Worm (Caenorhabditis elegans): Measurements from ENCODE around the gene F40G12.5.

DNA sequence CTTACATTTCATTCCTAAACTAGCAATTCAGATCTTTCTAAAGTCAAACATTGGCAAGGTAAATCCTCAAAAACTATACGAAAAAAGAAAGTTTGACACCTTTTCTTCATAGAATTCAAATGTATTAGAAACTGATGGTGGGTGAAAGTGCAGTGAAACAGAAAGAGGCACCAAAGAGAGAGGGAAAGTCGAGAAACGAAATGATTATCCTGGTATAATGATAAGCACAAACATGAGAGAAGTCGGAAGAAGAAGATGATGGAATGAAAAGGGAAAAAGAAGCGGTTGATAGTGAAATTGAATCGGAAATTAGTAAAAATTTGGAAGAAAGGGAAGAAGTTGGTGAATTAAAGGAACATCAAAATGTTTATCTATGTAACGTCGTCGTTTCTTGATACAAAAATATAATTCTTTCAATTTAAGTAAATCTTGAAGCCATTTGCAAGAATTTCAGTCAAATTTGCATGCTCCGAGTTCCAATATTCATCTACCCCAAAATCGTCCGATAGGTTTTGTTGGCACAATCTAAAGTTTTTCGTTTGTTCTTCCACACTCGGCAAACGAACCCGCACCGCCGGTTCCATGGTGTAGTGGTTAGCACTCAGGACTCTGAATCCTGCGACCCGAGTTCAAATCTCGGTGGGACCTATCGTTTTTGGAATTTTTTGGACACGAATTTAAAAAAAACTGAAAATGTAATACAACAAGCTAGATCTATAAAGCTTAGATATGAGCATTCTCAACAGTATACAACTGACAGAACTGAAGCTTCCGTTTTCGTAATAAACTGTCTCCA, 39.6 kb downstream of the F40G12.5 start:
- no peak for TF ChIP-seq unc-62 (GFP tag; optimal IDR thresholded peaks at IDR 0.05)
- no peak for TF ChIP-seq zip-8 (tag; optimal IDR thresholded peaks at IDR 0.05)
- no peak for TF ChIP-seq flh-1 (GFP tag; optimal IDR thresholded peaks at IDR 0.05)
- TF ChIP-seq blmp-1 (tag; optimal IDR thresholded peaks at IDR 0.05) = peak; percentile 68
- TF ChIP-seq pha-4 (tag; optimal IDR thresholded peaks at IDR 0.05) = no peak
- TF ChIP-seq sptf-1 (tag; optimal IDR thresholded peaks at IDR 0.05) = no peak
- no peak for TF ChIP-seq elt-1 (tag; optimal IDR thresholded peaks at IDR 0.05; ENCODE audit: borderline replicate concordance, insufficient read depth)
- TF ChIP-seq elt-3 (tag; optimal IDR thresholded peaks at IDR 0.05) = no peak
- TF ChIP-seq nhr-12 (tag; optimal IDR thresholded peaks at IDR 0.05) = no peak
- no peak for TF ChIP-seq bed-3 (GFP tag; optimal IDR thresholded peaks at IDR 0.05)
- TF ChIP-seq ztf-11 (tag; optimal IDR thresholded peaks at IDR 0.05) = no peak
- no peak for TF ChIP-seq lin-13 (tag; optimal IDR thresholded peaks at IDR 0.05)
- no peak for TF ChIP-seq ceh-43 (GFP tag; optimal IDR thresholded peaks at IDR 0.05)
- no peak for TF ChIP-seq nhr-237 (tag; optimal IDR thresholded peaks at IDR 0.05)
